Worm (Caenorhabditis elegans) whole organism, midembryonic: Measurements from ENCODE around the gene F25D1.8.

Experiments
- T22C8.4 ChIP-seq: fragments of 200-800 bp; sonication (Bioruptor generic); IDR thresholded peaks from 2 replicates; pipeline ENCODE4 v1.3.6; 2022; ENCODE audit warnings: missing genetic modification characterization, missing compliant biosample characterization
- cog-1 ChIP-seq: sonication (generic microtip); optimal IDR thresholded peaks from 2 replicates; lab custom pipeline; 2016; ENCODE audit warnings: missing genetic modification characterization, missing compliant biosample characterization
- flt-1 ChIP-seq: fragments of 200-800 bp; sonication (Bioruptor generic); IDR thresholded peaks from 2 replicates; pipeline ENCODE4 v1.3.6; 2022; ENCODE audit warnings: missing genetic modification characterization, missing compliant biosample characterization
- tab-1 ChIP-seq: fragments of 200-800 bp; sonication (Bioruptor generic); IDR thresholded peaks from 2 replicates; pipeline ENCODE4 v1.3.6; 2022; ENCODE audit warnings: missing genetic modification characterization, missing compliant biosample characterization
- ztf-23 ChIP-seq: fragments of 200-800 bp; sonication (Bioruptor generic); IDR thresholded peaks from 2 replicates; pipeline ENCODE4 v1.3.6; 2022; ENCODE audit warnings: missing genetic modification reagents, missing genetic modification characterization, missing compliant biosample characterization

- TF ChIP-seq T22C8.4 (GFP tag; lab: Robert Waterston, UW): no peak
- no peak for TF ChIP-seq flt-1
- TF ChIP-seq ztf-23 (GFP tag; lab: Robert Waterston, UW): no peak
- no peak for TF ChIP-seq cog-1
- TF ChIP-seq tab-1: no peak
Measured at ce11 chrV:10532725-10533124, 6.5 kb upstream of the F25D1.8 start, which contains the start of gene txt-10.
